Worm (Caenorhabditis elegans) whole organism, young adult: ENCODE results near the gene mlh-1.

Experiments used
- B0035.1 ChIP-seq: sonication (generic microtip); optimal IDR thresholded peaks from 2 replicates; lab custom pipeline; 2016; ENCODE audit warnings: missing genetic modification characterization, mild to moderate bottlenecking, missing compliant biosample characterization, missing genotype, missing genetic modification reagents
- B0336.3 ChIP-seq: fragments of 200-800 bp; sonication (Bioruptor generic); IDR thresholded peaks from 2 replicates; pipeline ENCODE4 v1.3.6; 2022; ENCODE audit warnings: missing genetic modification characterization, missing compliant biosample characterization
- C17E4.6 ChIP-seq: fragments of 200-800 bp; sonication (Bioruptor generic); IDR thresholded peaks from 2 replicates; pipeline ENCODE4 v1.3.6; 2022; ENCODE audit warnings: missing genetic modification reagents, missing genetic modification characterization, missing compliant biosample characterization
- F33H1.4 ChIP-seq: fragments of 200-800 bp; sonication (Bioruptor generic); IDR thresholded peaks from 2 replicates; pipeline ENCODE4 v1.3.6; 2022; ENCODE audit warnings: missing genetic modification reagents, missing genetic modification characterization, missing compliant biosample characterization
- F49E8.2 ChIP-seq: sonication (generic microtip); optimal IDR thresholded peaks from 3 replicates; lab custom pipeline; 2017; ENCODE audit warnings: missing genetic modification characterization, mild to moderate bottlenecking, missing compliant biosample characterization, antibody characterized with exemption, moderate library complexity; ENCODE audit not compliant: insufficient read depth
- F57A8.1 ChIP-seq: fragments of 200-800 bp; sonication (Bioruptor generic); optimal IDR thresholded peaks from 2 replicates; lab custom pipeline; 2018; ENCODE audit warnings: mild to moderate bottlenecking, missing genetic modification characterization, moderate library complexity, missing compliant biosample characterization
- F57C9.4 ChIP-seq: sonication (generic microtip); optimal IDR thresholded peaks from 2 replicates; lab custom pipeline; 2017; ENCODE audit warnings: mild to moderate bottlenecking, missing genetic modification characterization, missing compliant biosample characterization
- Y53F4B.3 ChIP-seq: fragments of 200-800 bp; sonication (Bioruptor generic); IDR thresholded peaks from 2 replicates; pipeline ENCODE4 v1.3.6; 2022; ENCODE audit warnings: missing genetic modification reagents, missing genetic modification characterization, missing compliant biosample characterization
- Y79H2A.3 ChIP-seq: fragments of 200-800 bp; sonication (Bioruptor generic); conservative IDR thresholded peaks from 2 replicates; pipeline ENCODE4 v1.3.6; 2022; ENCODE audit warnings: missing genetic modification reagents, missing genetic modification characterization, missing compliant biosample characterization
- ama-1 ChIP-seq, 3 experiments: fragments of 150-350 bp in 1 of 3; sonication (generic microtip) in 2 of 3; optimal IDR thresholded peaks; 2 replicates each; lab custom pipeline; 2014 to 2018; ENCODE audit warnings: missing biosample characterization in 2 of 3, missing genetic modification characterization in 2 of 3, missing genetic modification reagents in 2 of 3
- aptf-3 ChIP-seq: fragments of 200-800 bp; sonication (Bioruptor generic); IDR thresholded peaks from 2 replicates; pipeline ENCODE4 v1.3.6; 2022; ENCODE audit warnings: missing genetic modification characterization, missing compliant biosample characterization
- cebp-1 ChIP-seq, 2 experiments: fragments of 200-800 bp in 1 of 2; sonication (Bioruptor generic) in 1 of 2; sonication (generic microtip) in 1 of 2; IDR thresholded peaks in 1 of 2; optimal IDR thresholded peaks in 1 of 2; 2 replicates each; pipeline versions ENCODE4 v1.3.6 to Lab custom; 2017 to 2022; ENCODE audit warnings: missing compliant biosample characterization in 2 of 2, missing genetic modification characterization in 2 of 2, mild to moderate bottlenecking in 1 of 2, missing genetic modification reagents in 1 of 2, moderate library complexity in 1 of 2
- dpl-1 ChIP-seq: fragments of 150-350 bp; optimal IDR thresholded peaks from 2 replicates; lab custom pipeline; 2014; ENCODE audit warnings: missing biosample characterization, missing genetic modification reagents, missing genetic modification characterization
- egl-44 ChIP-seq: fragments of 200-800 bp; sonication (Bioruptor generic); IDR thresholded peaks from 2 replicates; pipeline ENCODE4 v1.3.6; 2022; ENCODE audit warnings: missing genetic modification reagents, missing genetic modification characterization, missing compliant biosample characterization
- egrh-3 ChIP-seq: fragments of 200-800 bp; sonication (Bioruptor generic); IDR thresholded peaks from 2 replicates; pipeline ENCODE4 v1.3.6; 2022; ENCODE audit warnings: missing genetic modification reagents, missing genetic modification characterization, missing compliant biosample characterization
- ekl-4 ChIP-seq: fragments of 200-800 bp; sonication (Bioruptor generic); IDR thresholded peaks from 2 replicates; pipeline ENCODE4 v1.3.6; 2022; ENCODE audit warnings: missing genetic modification reagents, missing genetic modification characterization, missing compliant biosample characterization
- ets-4 ChIP-seq: fragments of 200-800 bp; sonication (Bioruptor generic); optimal IDR thresholded peaks from 2 replicates; lab custom pipeline; 2018; ENCODE audit warnings: mild to moderate bottlenecking, missing genetic modification characterization, missing compliant biosample characterization
- hlh-26 ChIP-seq: fragments of 200-800 bp; sonication (Bioruptor generic); conservative IDR thresholded peaks from 2 replicates; pipeline ENCODE4 v1.3.6; 2022; ENCODE audit warnings: missing genetic modification reagents, missing genetic modification characterization, missing compliant biosample characterization
- hmg-1.2 ChIP-seq: fragments of 200-800 bp; sonication (Bioruptor generic); IDR thresholded peaks from 2 replicates; pipeline ENCODE4 v1.3.6; 2022; ENCODE audit warnings: missing genetic modification reagents, missing genetic modification characterization, missing compliant biosample characterization
- let-607 ChIP-seq, 2 experiments: fragments of 200-800 bp in 1 of 2; sonication (Bioruptor generic) in 1 of 2; sonication (generic microtip) in 1 of 2; optimal IDR thresholded peaks; 2 replicates each; lab custom pipeline; 2016 to 2018; ENCODE audit warnings: mild to moderate bottlenecking in 2 of 2, missing compliant biosample characterization in 2 of 2, missing genetic modification characterization in 2 of 2, moderate library complexity in 2 of 2, missing genotype in 1 of 2
- lin-35 ChIP-seq, 3 experiments: fragments of 150-350 bp in 2 of 3; sonication (generic microtip) in 1 of 3; optimal IDR thresholded peaks; 2 replicates each; lab custom pipeline; 2014 to 2018; ENCODE audit warnings: missing biosample characterization in 3 of 3, missing genetic modification characterization in 3 of 3, missing genetic modification reagents in 3 of 3
- lsl-1 ChIP-seq: fragments of 200-800 bp; sonication (Bioruptor generic); optimal IDR thresholded peaks from 2 replicates; lab custom pipeline; 2018; ENCODE audit warnings: mild to moderate bottlenecking, missing genetic modification characterization, moderate library complexity, missing compliant biosample characterization
- madf-6 ChIP-seq: fragments of 200-800 bp; sonication (Bioruptor generic); IDR thresholded peaks from 2 replicates; pipeline ENCODE4 v1.3.6; 2022; ENCODE audit warnings: missing genetic modification reagents, missing genetic modification characterization, missing compliant biosample characterization
- madf-8 ChIP-seq: fragments of 200-800 bp; sonication (Bioruptor generic); conservative IDR thresholded peaks from 2 replicates; pipeline ENCODE4 v1.3.6; 2022; ENCODE audit warnings: missing genetic modification reagents, missing genetic modification characterization, missing compliant biosample characterization
- mcd-1 ChIP-seq: fragments of 200-800 bp; sonication (Bioruptor generic); IDR thresholded peaks from 2 replicates; pipeline ENCODE4 v1.3.6; 2022; ENCODE audit warnings: missing genetic modification reagents, missing genetic modification characterization, missing compliant biosample characterization
- nfya-1 ChIP-seq: sonication (generic microtip); optimal IDR thresholded peaks from 2 replicates; lab custom pipeline; 2017; ENCODE audit warnings: antibody characterized with exemption, missing compliant biosample characterization, missing genetic modification characterization, borderline replicate concordance; ENCODE audit not compliant: insufficient read depth
- nfyb-1 ChIP-seq: fragments of 200-800 bp; sonication (Bioruptor generic); IDR thresholded peaks from 2 replicates; pipeline ENCODE4 v1.3.6; 2022; ENCODE audit warnings: missing genetic modification reagents, missing genetic modification characterization, missing compliant biosample characterization
- nhr-90 ChIP-seq: sonication (generic microtip); optimal IDR thresholded peaks from 2 replicates; lab custom pipeline; 2016; ENCODE audit warnings: missing genotype, mild to moderate bottlenecking, missing genetic modification characterization, missing compliant biosample characterization
- pbrm-1 ChIP-seq: fragments of 200-800 bp; sonication (Bioruptor generic); IDR thresholded peaks from 2 replicates; pipeline ENCODE4 v1.3.6; 2022; ENCODE audit warnings: missing genetic modification reagents, missing genetic modification characterization, missing compliant biosample characterization
- rec-8 ChIP-seq, 2 experiments: sonication (generic microtip); optimal IDR thresholded peaks; 2 replicates each; lab custom pipeline; 2016; ENCODE audit warnings: mild to moderate bottlenecking in 2 of 2, missing genetic modification characterization in 2 of 2, missing genetic modification reagents in 2 of 2, missing genotype in 2 of 2, missing biosample characterization in 1 of 2, missing compliant biosample characterization in 1 of 2, moderate library complexity in 1 of 2
- repo-1 ChIP-seq: sonication (generic microtip); optimal IDR thresholded peaks from 2 replicates; lab custom pipeline; 2017; ENCODE audit warnings: mild to moderate bottlenecking, missing genetic modification characterization, missing compliant biosample characterization
- sdz-38 ChIP-seq: sonication (generic microtip); optimal IDR thresholded peaks from 2 replicates; lab custom pipeline; 2016; ENCODE audit warnings: missing genotype, missing genetic modification characterization, missing compliant biosample characterization
- sea-2 ChIP-seq: fragments of 200-800 bp; sonication (Bioruptor generic); IDR thresholded peaks from 2 replicates; pipeline ENCODE4 v1.3.6; 2022; ENCODE audit warnings: missing genetic modification characterization, missing compliant biosample characterization
- sptf-2 ChIP-seq: fragments of 200-800 bp; sonication (Bioruptor generic); optimal IDR thresholded peaks from 2 replicates; lab custom pipeline; 2018; ENCODE audit warnings: mild to moderate bottlenecking, missing genetic modification characterization, missing compliant biosample characterization
- xnd-1 ChIP-seq: sonication (generic microtip); optimal IDR thresholded peaks from 2 replicates; lab custom pipeline; 2016; ENCODE audit warnings: missing genotype, missing genetic modification reagents, missing genetic modification characterization, missing compliant biosample characterization
- zfh-2 ChIP-seq: fragments of 200-800 bp; sonication (Bioruptor generic); conservative IDR thresholded peaks from 2 replicates; pipeline ENCODE4 v1.3.6; 2022; ENCODE audit warnings: missing genetic modification reagents, missing genetic modification characterization, missing compliant biosample characterization
- ztf-18 ChIP-seq: sonication (generic microtip); optimal IDR thresholded peaks from 2 replicates; lab custom pipeline; 2016; ENCODE audit warnings: missing genotype, mild to moderate bottlenecking, missing genetic modification characterization, missing compliant biosample characterization
- ztf-22 ChIP-seq: fragments of 200-800 bp; sonication (Bioruptor generic); optimal IDR thresholded peaks from 2 replicates; lab custom pipeline; 2018; ENCODE audit warnings: mild to moderate bottlenecking, missing genetic modification characterization, moderate library complexity, missing compliant biosample characterization
- ztf-25 ChIP-seq: fragments of 200-800 bp; sonication (Bioruptor generic); IDR thresholded peaks from 2 replicates; pipeline ENCODE4 v1.3.6; 2022; ENCODE audit warnings: missing genetic modification reagents, missing genetic modification characterization, missing compliant biosample characterization

Gene mlh-1

DNA sequence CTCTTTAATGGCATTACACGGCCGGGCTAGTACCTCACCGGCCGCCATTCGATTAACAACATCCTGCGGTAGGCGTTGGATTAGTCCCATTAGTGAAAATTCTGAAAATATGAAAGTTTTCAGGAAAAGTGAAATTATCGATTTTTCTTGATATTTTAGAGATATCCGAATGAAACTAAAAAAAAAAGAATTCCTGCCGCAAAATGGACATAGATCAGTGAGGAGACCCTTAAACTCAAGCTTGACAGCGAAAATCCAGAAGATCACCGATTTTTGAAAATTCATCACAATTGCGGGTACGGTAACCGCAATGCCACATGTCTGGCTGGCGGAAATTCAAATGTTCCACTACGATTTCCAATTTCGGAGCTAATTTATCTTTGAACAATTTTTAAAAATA lies at the start of gene mlh-1:
Gene mlh-1 (minus strand): TSS at position 101 of the 400 bp plus-strand sequence.
- TF ChIP-seq nfyb-1 (GFP tag; lab: Robert Waterston, UW) (0 out of 2 replicates have a peak, but pooled peaks have one; percentile 18), ztf-22 (GFP tag; lab: Kevin White, UChicago) (no peak), Y79H2A.3 (GFP tag; lab: Robert Waterston, UW) (0 out of 2 replicates have a peak, but pooled peaks have one; percentile 45), B0336.3 (peak; percentile 42; the same call in 1 of the 2 replicates), hlh-26 (GFP tag; lab: Robert Waterston, UW) (no peak)

DNA sequence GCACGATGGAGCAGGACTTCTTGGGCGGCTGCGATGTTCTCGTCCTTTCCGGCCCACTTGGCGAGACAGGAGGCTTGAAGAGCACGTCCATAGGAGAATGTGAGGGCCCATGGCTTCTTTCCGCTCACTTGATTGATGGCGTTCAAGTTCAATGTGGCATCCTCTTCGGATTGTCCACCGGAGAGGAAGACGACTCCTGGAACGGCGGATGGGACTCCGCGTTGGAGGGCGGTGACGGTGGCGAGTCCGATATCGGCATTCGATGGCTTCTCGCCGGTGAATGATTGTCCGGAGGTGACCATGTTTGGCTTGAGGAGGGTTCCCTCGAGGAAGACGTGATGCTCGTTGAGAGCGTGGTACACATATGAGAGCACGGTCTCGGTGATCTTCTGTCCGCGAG lies 49.2 kb upstream of the mlh-1 start:
- no peak for TF ChIP-seq hmg-1.2 (GFP tag; lab: Robert Waterston, UW)
- no peak for TF ChIP-seq ekl-4
- TF ChIP-seq sea-2 (GFP tag; lab: Robert Waterston, UW), result 0 out of 2 replicates have a peak, but pooled peaks have one; percentile 8
- no peak for TF ChIP-seq F57C9.4 (tag; lab: Kevin White, UChicago)
- peak; percentile 26; the same call in 1 of the 2 replicates for TF ChIP-seq egrh-3
- TF ChIP-seq zfh-2 (GFP tag; lab: Robert Waterston, UW), result peak; percentile 86

DNA sequence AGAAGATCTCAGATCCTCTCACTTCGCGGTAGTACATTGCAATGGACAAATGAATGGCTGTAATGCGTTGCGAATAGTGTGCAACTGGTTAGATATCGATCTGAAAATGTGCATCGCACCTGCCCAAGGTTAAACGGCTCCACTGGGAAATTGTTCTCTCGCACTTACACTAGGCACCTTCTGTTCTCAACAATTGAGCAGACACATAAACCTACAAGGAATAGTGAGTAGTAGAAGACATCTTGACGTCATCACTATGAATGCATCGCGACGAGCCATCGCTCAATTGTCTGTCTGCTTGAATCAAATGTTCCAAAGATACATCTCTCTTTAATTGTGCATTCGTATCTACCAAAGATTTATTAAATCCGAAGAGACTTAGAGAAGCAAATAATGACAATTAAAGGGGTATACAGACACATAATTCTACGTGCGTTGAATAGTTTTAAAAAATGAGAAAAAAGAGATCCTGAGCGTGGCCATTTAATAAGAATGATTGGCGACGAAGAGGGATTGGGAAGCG lies 48.7 kb upstream of the mlh-1 start, which contains the start of gene T05D4.2:
Gene T05D4.2 (minus strand): TSS at position 83 of the 523 bp plus-strand sequence.
- TF ChIP-seq mcd-1, result no peak
- TF ChIP-seq let-607 (tag; optimal IDR thresholded peaks at IDR 0.05; lab: Kevin White, UChicago), result no peak
- no peak for TF ChIP-seq nfya-1 (tag; lab: Kevin White, UChicago)
- TF ChIP-seq pbrm-1 (GFP tag; lab: Robert Waterston, UW), result 0 out of 2 replicates have a peak, but pooled peaks have one; percentile 11
- TF ChIP-seq cebp-1 (GFP tag; IDR thresholded peaks at IDR 0.05; lab: Robert Waterston, UW), result no peak
- peak; percentile 5 for TF ChIP-seq cebp-1 (tag; optimal IDR thresholded peaks at IDR 0.05; lab: Kevin White, UChicago)
- peak; percentile 22 for TF ChIP-seq ama-1 (optimal IDR thresholded peaks at IDR 0.05; lab: Kevin White, UChicago)
- TF ChIP-seq ama-1 (GFP tag; optimal IDR thresholded peaks at IDR 0.05; lab: Kevin White, UChicago), result peak in 1 of 2 experiments; percentile 12
- no peak for TF ChIP-seq ets-4 (GFP tag; lab: Kevin White, UChicago)
- no peak for TF ChIP-seq hmg-1.2 (GFP tag; lab: Robert Waterston, UW)
- TF ChIP-seq C17E4.6 (GFP tag; lab: Robert Waterston, UW), result no peak
- TF ChIP-seq lin-35 (GFP tag; optimal IDR thresholded peaks at IDR 0.05; lab: Kevin White, UChicago), result peak in 1 of 3 experiments; percentile 45

DNA sequence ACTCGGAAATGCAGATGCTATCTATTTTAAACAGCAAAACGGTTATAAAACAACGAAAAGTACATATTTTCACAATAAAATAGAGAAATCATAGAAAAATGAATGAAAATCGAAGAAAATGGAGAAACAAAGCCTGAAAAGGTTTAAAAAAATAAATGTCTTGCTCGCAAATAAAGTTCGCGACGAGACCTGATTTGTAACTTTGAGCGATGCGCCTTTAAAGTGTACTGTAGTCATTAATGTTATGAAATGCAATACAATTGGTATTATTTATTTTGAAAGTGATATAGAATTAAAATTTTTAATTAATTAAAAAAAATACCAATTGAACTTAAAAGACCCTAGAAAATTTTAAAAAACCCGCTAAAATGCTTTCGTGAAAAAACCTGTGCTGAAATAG lies 46.9 kb upstream of the mlh-1 start:
- peak; percentile 70 for TF ChIP-seq madf-6
- TF ChIP-seq F33H1.4 (GFP tag; lab: Robert Waterston, UW), result peak; percentile 77
- TF ChIP-seq madf-8 (GFP tag; lab: Robert Waterston, UW), result peak; percentile 41; the same call in 1 of the 2 replicates
- peak; percentile 81 for TF ChIP-seq lsl-1
- TF ChIP-seq ztf-18 (tag; lab: Kevin White, UChicago), result no peak
- no peak for TF ChIP-seq Y53F4B.3 (GFP tag; lab: Robert Waterston, UW)
- peak; percentile 59 for TF ChIP-seq xnd-1

DNA sequence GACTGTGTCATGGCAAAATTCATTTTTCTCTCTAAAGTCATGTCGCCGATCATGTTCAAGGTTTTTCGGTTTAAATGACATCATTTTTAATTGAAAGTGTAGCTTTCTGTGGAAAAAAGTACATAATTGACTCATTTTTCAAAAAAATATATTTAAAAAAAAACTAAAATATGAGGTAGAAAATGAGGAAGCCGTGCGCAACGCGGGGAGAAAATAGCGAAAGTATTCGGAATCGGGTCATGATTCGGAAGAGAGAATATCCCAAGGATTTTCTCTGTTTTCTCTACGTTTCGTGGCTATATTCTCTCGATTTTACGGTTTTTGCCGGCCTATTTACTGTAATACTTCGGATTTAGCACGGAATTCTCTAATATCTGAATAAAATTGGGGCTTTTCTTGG lies 46.3 kb upstream of the mlh-1 start:
- no peak for TF ChIP-seq sptf-2 (GFP tag; lab: Kevin White, UChicago)
- no peak for TF ChIP-seq ama-1 (optimal IDR thresholded peaks at IDR 0.05; lab: Kevin White, UChicago)
- TF ChIP-seq ama-1 (GFP tag; optimal IDR thresholded peaks at IDR 0.05; lab: Kevin White, UChicago), result no peak
- TF ChIP-seq sea-2 (GFP tag; lab: Robert Waterston, UW), result no peak
- no peak for TF ChIP-seq dpl-1 (GFP tag; lab: Kevin White, UChicago)
- no peak for TF ChIP-seq sdz-38 (tag; lab: Kevin White, UChicago)
- no peak for TF ChIP-seq B0035.1 (tag; lab: Kevin White, UChicago)
- TF ChIP-seq aptf-3 (GFP tag; lab: Robert Waterston, UW), result no peak
- TF ChIP-seq egl-44 (GFP tag; lab: Robert Waterston, UW), result no peak
- TF ChIP-seq let-607 (tag; optimal IDR thresholded peaks at IDR 0.05; lab: Kevin White, UChicago), result no peak
- no peak for TF ChIP-seq rec-8 (tag; optimal IDR thresholded peaks at IDR 0.05; lab: Kevin White, UChicago)
- TF ChIP-seq mcd-1, result no peak
- TF ChIP-seq ztf-25 (GFP tag; lab: Robert Waterston, UW), result no peak
- no peak for TF ChIP-seq F57A8.1 (GFP tag; lab: Kevin White, UChicago)
- TF ChIP-seq nhr-90 (tag; lab: Kevin White, UChicago), result no peak
- no peak for TF ChIP-seq F49E8.2 (tag; lab: Kevin White, UChicago)
- no peak for TF ChIP-seq repo-1 (tag; lab: Kevin White, UChicago)
